Worm (Caenorhabditis elegans) whole organism, L3 larva: ENCODE results near the gene npr-16.

Experiments used
- ZK546.5 ChIP-seq: sonication (generic microtip); optimal IDR thresholded peaks from 2 replicates; lab custom pipeline; 2017; ENCODE audit warnings: missing biosample characterization, missing genetic modification characterization
- ceh-16 ChIP-seq: sonication (generic microtip); optimal IDR thresholded peaks from 2 replicates; lab custom pipeline; 2017; ENCODE audit warnings: missing biosample characterization, missing genetic modification characterization
- ceh-82 ChIP-seq: fragments of 150-350 bp; optimal IDR thresholded peaks from 2 replicates; lab custom pipeline; 2014; ENCODE audit warnings: missing biosample characterization, missing genetic modification characterization
- jun-1 ChIP-seq: fragments of 150-350 bp; optimal IDR thresholded peaks from 2 replicates; lab custom pipeline; 2014; ENCODE audit warnings: missing biosample characterization, missing genetic modification reagents, missing genetic modification characterization
- lin-15B ChIP-seq: fragments of 150-350 bp; optimal IDR thresholded peaks from 2 replicates; lab custom pipeline; 2014; ENCODE audit warnings: missing biosample characterization, missing genetic modification characterization
- nhr-77 ChIP-seq: fragments of 150-350 bp; optimal IDR thresholded peaks from 2 replicates; lab custom pipeline; 2014; ENCODE audit warnings: missing biosample characterization, missing genetic modification characterization
- pha-4 ChIP-seq: fragments of 150-350 bp; optimal IDR thresholded peaks from 2 replicates; lab custom pipeline; 2014; ENCODE audit warnings: missing biosample characterization, missing genetic modification reagents, missing genetic modification characterization
- pqm-1 ChIP-seq: fragments of 150-350 bp; optimal IDR thresholded peaks from 2 replicates; lab custom pipeline; 2017; ENCODE audit warnings: missing biosample characterization, missing genetic modification characterization, inconsistent platforms
- ztf-4 ChIP-seq: fragments of 150-350 bp; optimal IDR thresholded peaks from 2 replicates; lab custom pipeline; 2014; ENCODE audit warnings: missing biosample characterization, missing genetic modification characterization

DNA sequence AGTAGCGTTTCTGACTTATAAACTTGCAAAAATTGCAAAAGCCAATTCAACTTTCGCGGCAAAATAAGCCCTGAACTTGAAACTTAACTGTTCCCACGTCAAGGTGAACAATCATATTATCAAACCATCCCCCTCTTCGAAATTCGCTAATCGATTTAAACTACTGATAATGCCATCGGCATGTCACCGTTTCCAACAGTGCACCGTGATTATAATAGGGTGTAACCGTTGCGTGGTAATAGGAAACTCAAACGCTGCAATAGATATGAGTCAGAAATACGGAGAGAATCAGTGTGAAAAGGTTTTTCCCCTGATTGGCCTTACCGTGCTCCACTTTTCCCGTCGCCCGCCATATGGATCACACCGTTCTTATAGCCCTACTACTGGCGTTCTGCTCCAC lies 17.7 kb upstream of the npr-16 start:
- no peak for TF ChIP-seq pha-4 (tag; lab: Kevin White, UChicago)
- TF ChIP-seq ztf-4 (tag; lab: Kevin White, UChicago): no peak
- TF ChIP-seq jun-1 (tag; lab: Kevin White, UChicago): no peak
- no peak for TF ChIP-seq nhr-77 (tag; lab: Kevin White, UChicago)
- TF ChIP-seq ceh-16: no peak
- no peak for TF ChIP-seq ceh-82 (tag; lab: Kevin White, UChicago)
- TF ChIP-seq lin-15B (tag; lab: Kevin White, UChicago): no peak
- TF ChIP-seq ZK546.5: no peak
- TF ChIP-seq pqm-1: peak; percentile 90
